Worm (Caenorhabditis elegans) whole organism, L2 larva: ENCODE results near the gene Y71H2AM.6.
A peak's percentile ranks its signal among the peaks of the same experiment; 100 is the strongest.

Source experiments
- C34F6.9 ChIP-seq: fragments of 150-350 bp; optimal IDR thresholded peaks from 2 replicates; lab custom pipeline; 2014; ENCODE audit warnings: missing biosample characterization, missing genetic modification characterization
- F13H6.1 ChIP-seq: sonication (generic microtip); optimal IDR thresholded peaks from 2 replicates; lab custom pipeline; 2016; ENCODE audit warnings: missing genetic modification characterization, missing compliant biosample characterization
- Y55F3AM.14 ChIP-seq: fragments of 200-800 bp; sonication (Bioruptor generic); optimal IDR thresholded peaks from 2 replicates; lab custom pipeline; 2018; ENCODE audit warnings: mild to moderate bottlenecking, missing genetic modification characterization, missing compliant biosample characterization
- ZK546.5 ChIP-seq: sonication (generic microtip); optimal IDR thresholded peaks from 2 replicates; lab custom pipeline; 2017; ENCODE audit warnings: missing biosample characterization, missing genetic modification characterization
- alr-1 ChIP-seq: fragments of 150-350 bp; optimal IDR thresholded peaks from 2 replicates; lab custom pipeline; 2014; ENCODE audit warnings: missing biosample characterization, missing genetic modification characterization
- ama-1 ChIP-seq: fragments of 150-350 bp; optimal IDR thresholded peaks from 2 replicates; lab custom pipeline; 2018; ENCODE audit warnings: inconsistent platforms
- ceh-82 ChIP-seq: fragments of 150-350 bp; optimal IDR thresholded peaks from 2 replicates; lab custom pipeline; 2014; ENCODE audit warnings: missing biosample characterization, missing genetic modification characterization
- crh-2 ChIP-seq: sonication (generic microtip); optimal IDR thresholded peaks from 2 replicates; lab custom pipeline; 2017; ENCODE audit warnings: missing biosample characterization, missing genetic modification characterization
- dmd-4 ChIP-seq: sonication (generic microtip); optimal IDR thresholded peaks from 2 replicates; lab custom pipeline; 2017; ENCODE audit warnings: missing biosample characterization, missing genetic modification characterization
- egl-27 ChIP-seq: sonication (generic microtip); optimal IDR thresholded peaks from 3 replicates; lab custom pipeline; 2017; ENCODE audit warnings: missing biosample characterization, missing genetic modification reagents, missing genetic modification characterization
- elt-1 ChIP-seq: fragments of 150-350 bp; optimal IDR thresholded peaks from 2 replicates; lab custom pipeline; 2014; ENCODE audit warnings: missing biosample characterization, missing genetic modification characterization
- fos-1 ChIP-seq: fragments of 150-350 bp; optimal IDR thresholded peaks from 2 replicates; lab custom pipeline; 2014; ENCODE audit warnings: missing biosample characterization, missing genetic modification characterization
- gmeb-1 ChIP-seq: fragments of 150-350 bp; optimal IDR thresholded peaks from 2 replicates; lab custom pipeline; 2014; ENCODE audit warnings: missing biosample characterization, missing genetic modification characterization
- lin-13 ChIP-seq: fragments of 150-350 bp; optimal IDR thresholded peaks from 2 replicates; lab custom pipeline; 2014; ENCODE audit warnings: missing biosample characterization, missing genetic modification reagents, missing genetic modification characterization
- lin-39 ChIP-seq: fragments of 150-350 bp; optimal IDR thresholded peaks from 2 replicates; lab custom pipeline; 2014; ENCODE audit warnings: missing biosample characterization, missing genetic modification reagents, missing genetic modification characterization
- lsy-2 ChIP-seq, 2 experiments: fragments of 150-350 bp in 1 of 2; sonication (generic microtip) in 1 of 2; optimal IDR thresholded peaks; 2 replicates each; lab custom pipeline; 2014 to 2017; ENCODE audit warnings: missing biosample characterization in 2 of 2, missing genetic modification characterization in 2 of 2
- mab-5 ChIP-seq: fragments of 150-350 bp; optimal IDR thresholded peaks from 2 replicates; lab custom pipeline; 2014; ENCODE audit warnings: missing biosample characterization, missing genetic modification characterization
- mbf-1 ChIP-seq: sonication (generic microtip); optimal IDR thresholded peaks from 2 replicates; lab custom pipeline; 2017; ENCODE audit warnings: missing biosample characterization, missing genetic modification characterization
- mdl-1 ChIP-seq, 2 experiments: fragments of 150-350 bp in 1 of 2; sonication (generic microtip) in 1 of 2; optimal IDR thresholded peaks; 2 replicates each; lab custom pipeline; 2017; ENCODE audit warnings: missing biosample characterization in 2 of 2, missing genetic modification characterization in 2 of 2
- nhr-10 ChIP-seq: sonication (generic microtip); optimal IDR thresholded peaks from 2 replicates; lab custom pipeline; 2017; ENCODE audit warnings: missing biosample characterization, missing genetic modification characterization
- nhr-11 ChIP-seq: fragments of 150-350 bp; optimal IDR thresholded peaks from 2 replicates; lab custom pipeline; 2014; ENCODE audit warnings: missing biosample characterization, missing genetic modification characterization
- nhr-129 ChIP-seq: fragments of 150-350 bp; optimal IDR thresholded peaks from 2 replicates; lab custom pipeline; 2014; ENCODE audit warnings: missing biosample characterization, missing genetic modification characterization
- nhr-237 ChIP-seq: fragments of 150-350 bp; optimal IDR thresholded peaks from 2 replicates; lab custom pipeline; 2014; ENCODE audit warnings: missing biosample characterization, missing genetic modification characterization
- nhr-25 ChIP-seq: fragments of 150-350 bp; sonication (generic microtip); optimal IDR thresholded peaks from 3 replicates; lab custom pipeline; 2014; ENCODE audit warnings: missing biosample characterization, missing genetic modification characterization
- nhr-6 ChIP-seq: fragments of 150-350 bp; optimal IDR thresholded peaks from 2 replicates; lab custom pipeline; 2014; ENCODE audit warnings: missing biosample characterization, missing genetic modification characterization
- peb-1 ChIP-seq: fragments of 150-350 bp; optimal IDR thresholded peaks from 2 replicates; lab custom pipeline; 2014; ENCODE audit warnings: missing biosample characterization, missing genetic modification characterization
- sem-4 ChIP-seq: fragments of 150-350 bp; optimal IDR thresholded peaks from 2 replicates; lab custom pipeline; 2014; ENCODE audit warnings: missing biosample characterization, missing genetic modification reagents, missing genetic modification characterization
- skn-1 ChIP-seq: sonication (generic microtip); optimal IDR thresholded peaks from 2 replicates; lab custom pipeline; 2017; ENCODE audit warnings: missing biosample characterization, missing genetic modification characterization
- sma-3 ChIP-seq: sonication (generic microtip); optimal IDR thresholded peaks from 2 replicates; lab custom pipeline; 2016; ENCODE audit warnings: missing genetic modification reagents, missing genetic modification characterization, missing compliant biosample characterization
- snpc-4 ChIP-seq: fragments of 150-350 bp; optimal IDR thresholded peaks from 2 replicates; lab custom pipeline; 2014; ENCODE audit warnings: missing biosample characterization, missing genetic modification characterization
- unc-39 ChIP-seq: fragments of 150-350 bp; optimal IDR thresholded peaks from 2 replicates; lab custom pipeline; 2014; ENCODE audit warnings: missing biosample characterization, missing genetic modification characterization
- unc-55 ChIP-seq: fragments of 150-350 bp; sonication (generic microtip); optimal IDR thresholded peaks from 3 replicates; lab custom pipeline; 2014; ENCODE audit warnings: missing biosample characterization, missing genetic modification reagents, missing genetic modification characterization
- unc-62 ChIP-seq: fragments of 150-350 bp; optimal IDR thresholded peaks from 2 replicates; lab custom pipeline; 2014; ENCODE audit warnings: missing biosample characterization, missing genetic modification reagents, missing genetic modification characterization
- zag-1 ChIP-seq: fragments of 150-350 bp; optimal IDR thresholded peaks from 2 replicates; lab custom pipeline; 2014; ENCODE audit warnings: missing biosample characterization, missing genetic modification characterization
- ztf-1 ChIP-seq: fragments of 200-800 bp; sonication (Bioruptor generic); conservative IDR thresholded peaks from 2 replicates; pipeline ENCODE4 v1.3.6; 2022; ENCODE audit warnings: missing genetic modification characterization, missing compliant biosample characterization
- ztf-4 ChIP-seq: fragments of 150-350 bp; optimal IDR thresholded peaks from 2 replicates; lab custom pipeline; 2014; ENCODE audit warnings: missing biosample characterization, missing genetic modification characterization

Y71H2AM.6 gene

DNA sequence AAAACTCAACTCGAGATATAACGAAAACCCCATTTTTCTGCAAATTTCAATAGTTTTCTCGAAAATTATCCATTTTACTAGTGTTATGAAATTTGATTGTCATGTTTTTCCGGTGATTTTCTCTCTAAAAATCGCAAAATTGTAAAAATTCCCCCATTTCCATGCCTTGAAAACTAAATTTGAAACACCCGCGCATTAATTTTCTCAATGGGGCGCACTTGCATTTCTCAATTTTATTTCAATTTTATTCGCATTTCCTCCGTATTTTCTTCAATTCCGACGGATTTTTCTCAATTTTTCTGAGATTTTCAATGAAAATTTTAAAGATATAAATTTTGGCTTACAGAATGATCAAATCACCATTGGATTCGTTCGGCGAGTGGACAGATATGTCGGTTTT, 24.2 kb downstream of the Y71H2AM.6 start, which contains the start of gene Y71H2AM.3:
Y71H2AM.3 (plus strand) TSS at position 347 of the 400 bp plus-strand sequence.
- TF ChIP-seq lsy-2 (tag; optimal IDR thresholded peaks at IDR 0.05; lab: Kevin White, UChicago) (peak; percentile 51 to 81), peb-1 (tag; lab: Kevin White, UChicago) (no peak), unc-55 (GFP tag; lab: Kevin White, UChicago) (peak; percentile 79), gmeb-1 (tag; lab: Kevin White, UChicago) (peak; percentile 93), nhr-25 (peak; percentile 40), mbf-1 (tag; lab: Kevin White, UChicago) (no peak), C34F6.9 (tag; lab: Kevin White, UChicago) (peak; percentile 42), nhr-237 (tag; lab: Kevin White, UChicago) (no peak), lin-13 (GFP tag; lab: Kevin White, UChicago) (peak; percentile 29), sma-3 (GFP tag; lab: Kevin White, UChicago) (peak; percentile 30), egl-27 (tag; lab: Kevin White, UChicago) (peak; percentile 30), crh-2 (tag; lab: Kevin White, UChicago) (peak; percentile 34)
- TF ChIP-seq, all 48 proteins: peak for 9

DNA sequence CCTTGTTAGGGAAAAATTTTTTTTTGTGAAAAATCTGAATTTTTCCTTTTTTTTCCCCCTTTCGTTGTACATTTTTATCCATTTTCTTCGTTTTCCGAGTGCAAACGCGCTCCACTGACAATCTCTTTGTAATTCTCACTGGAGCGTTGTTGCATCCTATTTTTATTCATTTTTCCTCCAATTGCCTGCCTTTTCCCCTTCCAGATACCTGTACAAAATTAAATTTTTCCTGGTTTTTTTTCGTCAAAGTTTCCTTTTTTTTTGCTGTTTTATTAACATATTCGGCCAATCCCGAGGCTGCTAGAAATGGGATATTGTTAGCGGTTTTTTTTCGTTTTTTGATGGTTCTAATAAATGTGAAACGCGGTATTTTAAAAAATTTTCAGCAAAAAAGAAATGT, 30.6 kb downstream of the Y71H2AM.6 start:
- TF ChIP-seq ztf-4 (tag; lab: Kevin White, UChicago) (no peak), peb-1 (tag; lab: Kevin White, UChicago) (no peak), unc-39 (no peak), mdl-1 (tag; optimal IDR thresholded peaks at IDR 0.05; lab: Kevin White, UChicago) (no peak), sem-4 (no peak), alr-1 (tag; lab: Kevin White, UChicago) (no peak), skn-1 (no peak), nhr-10 (tag; lab: Kevin White, UChicago) (no peak), unc-55 (GFP tag; lab: Kevin White, UChicago) (no peak), crh-2 (tag; lab: Kevin White, UChicago) (no peak), lsy-2 (tag; optimal IDR thresholded peaks at IDR 0.05; lab: Kevin White, UChicago) (peak in 1 of 2 experiments; percentile 22), mbf-1 (tag; lab: Kevin White, UChicago) (no peak), ama-1 (peak; percentile 12), lin-13 (GFP tag; lab: Kevin White, UChicago) (peak; percentile 5), mab-5 (tag; lab: Kevin White, UChicago) (no peak), ceh-82 (tag; lab: Kevin White, UChicago) (no peak), ZK546.5 (no peak), dmd-4 (tag; lab: Kevin White, UChicago) (no peak), F13H6.1 (no peak), egl-27 (tag; lab: Kevin White, UChicago) (no peak), sma-3 (GFP tag; lab: Kevin White, UChicago) (no peak), ztf-1 (GFP tag; lab: Robert Waterston, UW) (no peak), C34F6.9 (tag; lab: Kevin White, UChicago) (no peak)

DNA sequence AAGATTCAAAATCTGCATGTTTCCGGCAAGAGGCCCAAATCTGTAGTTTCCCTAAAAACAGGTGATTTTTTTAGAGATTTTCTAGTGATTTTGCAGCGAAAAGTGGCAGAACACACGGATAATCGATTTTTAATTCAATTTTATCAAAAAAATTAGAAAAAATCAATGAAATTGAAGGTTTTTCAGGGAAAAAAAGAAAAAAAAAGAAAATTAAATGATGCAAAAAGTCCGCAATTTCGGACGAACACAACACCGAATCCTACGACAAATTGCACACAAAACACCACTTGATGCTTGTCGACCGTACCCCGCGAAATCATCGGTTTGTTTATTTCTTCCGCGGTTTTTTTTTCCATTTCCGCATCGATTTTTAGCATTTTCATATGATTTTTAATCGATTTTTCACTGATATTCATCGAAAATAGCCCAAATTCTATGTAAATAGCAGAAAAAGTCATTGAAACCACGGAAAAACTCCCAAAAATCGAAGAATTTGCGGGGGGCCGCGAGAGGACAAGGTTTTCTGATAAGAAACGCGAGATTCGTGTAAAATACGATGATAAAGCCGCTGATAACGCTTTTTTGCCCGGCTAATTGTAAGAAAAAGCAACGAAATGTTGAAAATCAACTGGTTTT, 34.2 kb downstream of the Y71H2AM.6 start, which contains the start of gene tufm-1:
tufm-1 (minus strand) TSS at position 51 of the 636 bp plus-strand sequence.
- TF ChIP-seq mbf-1 (tag; lab: Kevin White, UChicago) (no peak), sem-4 (no peak), mdl-1 (tag; optimal IDR thresholded peaks at IDR 0.05; lab: Kevin White, UChicago) (no peak), C34F6.9 (tag; lab: Kevin White, UChicago) (peak; percentile 78), nhr-6 (tag; lab: Kevin White, UChicago) (no peak), lin-39 (tag; lab: Kevin White, UChicago) (no peak), elt-1 (no peak), lsy-2 (tag; optimal IDR thresholded peaks at IDR 0.05; lab: Kevin White, UChicago) (peak; percentile 85 to 97), zag-1 (tag; lab: Kevin White, UChicago) (no peak), crh-2 (tag; lab: Kevin White, UChicago) (peak; percentile 45), nhr-25 (peak; percentile 42), lin-13 (GFP tag; lab: Kevin White, UChicago) (peak; percentile 69), nhr-129 (peak; percentile 49), F13H6.1 (peak; percentile 17), mab-5 (tag; lab: Kevin White, UChicago) (no peak), fos-1 (tag; lab: Kevin White, UChicago) (peak; percentile 32), unc-55 (GFP tag; lab: Kevin White, UChicago) (peak; percentile 80), Y55F3AM.14 (GFP tag; lab: Kevin White, UChicago) (no peak), gmeb-1 (tag; lab: Kevin White, UChicago) (peak; percentile 47), alr-1 (tag; lab: Kevin White, UChicago) (no peak), snpc-4 (tag; lab: Kevin White, UChicago) (no peak), nhr-11 (tag; lab: Kevin White, UChicago) (no peak), nhr-237 (tag; lab: Kevin White, UChicago) (no peak), sma-3 (GFP tag; lab: Kevin White, UChicago) (no peak), unc-62 (GFP tag; lab: Kevin White, UChicago) (no peak)
